Fruit fly (Drosophila melanogaster) whole organism, embryonic: Measurements from ENCODE around the gene Ostgamma.

Experiments
- CG10147 ChIP-seq: fragments of 200-800 bp; sonication (Bioruptor generic); optimal IDR thresholded peaks from 2 replicates; lab custom pipeline; 2019; ENCODE audit warnings: missing biosample characterization, mild to moderate bottlenecking, missing genetic modification characterization, moderate library complexity
- CG10654 ChIP-seq: fragments of 200-800 bp; sonication (Bioruptor generic); optimal IDR thresholded peaks from 2 replicates; lab custom pipeline; 2016; ENCODE audit warnings: missing biosample characterization, missing genetic modification characterization
- CG11093 ChIP-seq: fragments of 200-800 bp; sonication (Bioruptor generic); IDR thresholded peaks from 3 replicates; pipeline ENCODE4 v1.3.6; 2022; ENCODE audit warnings: missing biosample characterization, missing genetic modification characterization
- CG11695 ChIP-seq: fragments of 200-800 bp; sonication (Bioruptor generic); IDR thresholded peaks from 3 replicates; pipeline ENCODE4 v1.3.6; 2022; ENCODE audit warnings: missing biosample characterization, missing genetic modification characterization
- CG11696 ChIP-seq: fragments of 200-800 bp; sonication (Bioruptor generic); IDR thresholded peaks from 2 replicates; pipeline ENCODE4 v1.3.6; 2022; ENCODE audit warnings: missing biosample characterization, missing genetic modification characterization
- CG12744 ChIP-seq: fragments of 200-800 bp; sonication (Bioruptor generic); optimal IDR thresholded peaks from 2 replicates; lab custom pipeline; 2016; ENCODE audit warnings: missing biosample characterization, missing genetic modification characterization
- CG14860 ChIP-seq: fragments of 200-800 bp; sonication (Bioruptor generic); IDR thresholded peaks from 3 replicates; pipeline ENCODE4 v1.3.6; 2022; ENCODE audit warnings: missing biosample characterization, missing genetic modification characterization; ENCODE audit not compliant: partially characterized antibody
- CG17186 ChIP-seq: fragments of 200-800 bp; sonication (Bioruptor generic); optimal IDR thresholded peaks from 3 replicates; lab custom pipeline; 2017; ENCODE audit warnings: missing biosample characterization, missing genetic modification reagents, missing genetic modification characterization
- CG17802 ChIP-seq: fragments of 200-800 bp; sonication (Bioruptor generic); optimal IDR thresholded peaks from 2 replicates; lab custom pipeline; 2018; ENCODE audit warnings: missing biosample characterization, mild to moderate bottlenecking, missing genetic modification characterization, moderate library complexity
- CG17829 ChIP-seq: fragments of 200-800 bp; optimal IDR thresholded peaks from 2 replicates; lab custom pipeline; 2019; ENCODE audit warnings: missing biosample characterization, mild to moderate bottlenecking, missing genetic modification characterization, moderate library complexity
- CG34224 ChIP-seq: fragments of 200-800 bp; sonication (Bioruptor generic); IDR thresholded peaks from 3 replicates; pipeline ENCODE4 v1.3.6; 2022; ENCODE audit warnings: missing biosample characterization, missing genetic modification characterization; ENCODE audit not compliant: partially characterized antibody
- CG4404 ChIP-seq: fragments of 200-800 bp; sonication (Bioruptor generic); IDR thresholded peaks from 2 replicates; pipeline ENCODE4 v1.3.6; 2022; ENCODE audit warnings: missing biosample characterization, missing genetic modification characterization
- CG6654 ChIP-seq: fragments of 200-800 bp; sonication (Bioruptor generic); optimal IDR thresholded peaks from 2 replicates; lab custom pipeline; 2017; ENCODE audit warnings: missing biosample characterization, mild to moderate bottlenecking, missing genetic modification characterization
- CG8281 ChIP-seq: fragments of 200-800 bp; sonication (Bioruptor generic); optimal IDR thresholded peaks from 2 replicates; lab custom pipeline; 2018; ENCODE audit warnings: missing biosample characterization, mild to moderate bottlenecking, missing genetic modification characterization, moderate library complexity
- CG8388 ChIP-seq: fragments of 200-800 bp; sonication (Bioruptor generic); optimal IDR thresholded peaks from 2 replicates; lab custom pipeline; 2019; ENCODE audit warnings: missing biosample characterization, mild to moderate bottlenecking, missing genetic modification characterization, moderate library complexity
- CG9797 ChIP-seq: fragments of 200-800 bp; sonication (Bioruptor generic); optimal IDR thresholded peaks from 3 replicates; lab custom pipeline; 2018; ENCODE audit warnings: missing biosample characterization, mild to moderate bottlenecking, missing genetic modification characterization
- Chrac-16 ChIP-seq: fragments of 200-800 bp; sonication (Bioruptor generic); optimal IDR thresholded peaks from 3 replicates; lab custom pipeline; 2016; ENCODE audit warnings: missing biosample characterization, missing genetic modification characterization
- Sox100B ChIP-seq: fragments of 200-800 bp; sonication (Bioruptor generic); optimal IDR thresholded peaks from 3 replicates; lab custom pipeline; 2018; ENCODE audit warnings: missing biosample characterization, mild to moderate bottlenecking, missing genetic modification characterization
- Ssrp ChIP-seq: fragments of 200-800 bp; sonication (Bioruptor generic); optimal IDR thresholded peaks from 2 replicates; lab custom pipeline; 2018; ENCODE audit warnings: missing biosample characterization, mild to moderate bottlenecking, missing genetic modification characterization, moderate library complexity
- Stat92E ChIP-seq, 3 experiments: fragments of >200 bp in 2 of 3; fragments of 200-800 bp in 1 of 3; sonication (Bioruptor generic) in 1 of 3; optimal IDR thresholded peaks; 2 replicates each; lab custom pipeline; 2017 to 2019; ENCODE audit warnings: missing biosample characterization in 3 of 3, missing genetic modification characterization in 3 of 3, mild to moderate bottlenecking in 1 of 3, moderate library complexity in 1 of 3
- abd-A ChIP-seq: fragments of 200-800 bp; sonication (Bioruptor generic); optimal IDR thresholded peaks from 3 replicates; lab custom pipeline; 2019; ENCODE audit warnings: missing biosample characterization, mild to moderate bottlenecking, missing genetic modification characterization, moderate library complexity
- ara ChIP-seq: fragments of 200-800 bp; sonication (Bioruptor generic); IDR thresholded peaks from 2 replicates; pipeline ENCODE4 v1.3.6; 2022; ENCODE audit warnings: missing biosample characterization, missing genetic modification characterization
- bab2 ChIP-seq: fragments of 200-800 bp; sonication (Bioruptor generic); optimal IDR thresholded peaks from 2 replicates; lab custom pipeline; 2016; ENCODE audit warnings: missing biosample characterization, missing genetic modification characterization
- caup ChIP-seq: fragments of 200-800 bp; sonication (Bioruptor generic); optimal IDR thresholded peaks from 3 replicates; lab custom pipeline; 2017; ENCODE audit warnings: missing biosample characterization, mild to moderate bottlenecking, missing genetic modification characterization, moderate library complexity; ENCODE audit not compliant: severe bottlenecking
- cg ChIP-seq: fragments of 200-800 bp; sonication (Bioruptor generic); optimal IDR thresholded peaks from 3 replicates; lab custom pipeline; 2019; ENCODE audit warnings: missing biosample characterization, mild to moderate bottlenecking, missing genetic modification characterization, moderate library complexity
- chinmo ChIP-seq: fragments of 200-800 bp; sonication (Bioruptor generic); IDR thresholded peaks from 4 replicates; pipeline ENCODE4 v1.3.6; 2022; ENCODE audit warnings: missing biosample characterization, missing genetic modification characterization; ENCODE audit not compliant: partially characterized antibody
- chm ChIP-seq: fragments of 200-800 bp; sonication (Bioruptor generic); IDR thresholded peaks from 2 replicates; pipeline ENCODE4 v1.3.6; 2022; ENCODE audit warnings: missing biosample characterization, missing genetic modification characterization
- eve ChIP-seq, 2 experiments: fragments of >200 bp; optimal IDR thresholded peaks; 2 replicates each; lab custom pipeline; 2017; ENCODE audit warnings: missing biosample characterization in 2 of 2, missing genetic modification characterization in 2 of 2
- fd102C ChIP-seq: fragments of 200-800 bp; sonication (Bioruptor generic); optimal IDR thresholded peaks from 2 replicates; lab custom pipeline; 2018; ENCODE audit warnings: missing biosample characterization, mild to moderate bottlenecking, missing genetic modification characterization, moderate library complexity
- fd3F ChIP-seq: fragments of 200-800 bp; sonication (Bioruptor generic); optimal IDR thresholded peaks from 2 replicates; lab custom pipeline; 2018; ENCODE audit warnings: missing biosample characterization, mild to moderate bottlenecking, missing genetic modification characterization, moderate library complexity
- gcm2 ChIP-seq: fragments of 200-800 bp; sonication (Bioruptor generic); optimal IDR thresholded peaks from 2 replicates; lab custom pipeline; 2016; ENCODE audit warnings: missing biosample characterization, missing genetic modification characterization
- gfzf ChIP-seq: fragments of 200-800 bp; sonication (Bioruptor generic); optimal IDR thresholded peaks from 2 replicates; lab custom pipeline; 2016; ENCODE audit warnings: missing biosample characterization, mild to moderate bottlenecking, missing genetic modification characterization, moderate library complexity
- h ChIP-seq: fragments of >200 bp; optimal IDR thresholded peaks from 2 replicates; lab custom pipeline; 2017
- lab ChIP-seq: fragments of 200-800 bp; sonication (Bioruptor generic); optimal IDR thresholded peaks from 3 replicates; lab custom pipeline; 2017; ENCODE audit warnings: missing biosample characterization, missing genetic modification characterization, mild to moderate bottlenecking, moderate library complexity, missing genetic modification reagents
- mld ChIP-seq: fragments of 200-800 bp; sonication (Bioruptor generic); IDR thresholded peaks from 3 replicates; pipeline ENCODE4 v1.3.6; 2022; ENCODE audit warnings: missing biosample characterization, missing genetic modification characterization; ENCODE audit not compliant: partially characterized antibody
- oc ChIP-seq: fragments of 200-800 bp; sonication (Bioruptor generic); optimal IDR thresholded peaks from 2 replicates; lab custom pipeline; 2018; ENCODE audit warnings: missing biosample characterization, mild to moderate bottlenecking, missing genetic modification characterization, moderate library complexity
- otp ChIP-seq: fragments of 200-800 bp; sonication (Bioruptor generic); IDR thresholded peaks from 3 replicates; pipeline ENCODE4, ENCODE4 v1.3.6; 2022; ENCODE audit warnings: missing biosample characterization, missing genetic modification characterization
- pros ChIP-seq: fragments of 200-800 bp; sonication (Bioruptor generic); optimal IDR thresholded peaks from 3 replicates; lab custom pipeline; 2019; ENCODE audit warnings: missing biosample characterization, mild to moderate bottlenecking, missing genetic modification characterization, moderate library complexity
- schlank ChIP-seq: fragments of 200-800 bp; sonication (Bioruptor generic); optimal IDR thresholded peaks from 2 replicates; lab custom pipeline; 2018; ENCODE audit warnings: missing biosample characterization, mild to moderate bottlenecking, missing genetic modification characterization
- slp2 ChIP-seq: fragments of 200-800 bp; sonication (Bioruptor generic); optimal IDR thresholded peaks from 2 replicates; lab custom pipeline; 2016; ENCODE audit warnings: missing biosample characterization, missing genetic modification characterization
- so ChIP-seq: fragments of 200-800 bp; sonication (Bioruptor generic); IDR thresholded peaks from 3 replicates; pipeline ENCODE4 v1.3.6; 2022; ENCODE audit warnings: missing biosample characterization, missing genetic modification characterization
- ssp ChIP-seq: fragments of 200-800 bp; sonication (Bioruptor generic); IDR thresholded peaks from 2 replicates; pipeline ENCODE4 v1.3.6; 2022; ENCODE audit warnings: missing biosample characterization, missing genetic modification characterization
- tio ChIP-seq: fragments of 200-800 bp; sonication (Bioruptor generic); optimal IDR thresholded peaks from 2 replicates; lab custom pipeline; 2017; ENCODE audit warnings: missing biosample characterization, missing genetic modification characterization, inconsistent platforms
- tll ChIP-seq, 2 experiments: fragments of 200-800 bp in 1 of 2; fragments of >200 bp in 1 of 2; sonication (Bioruptor generic) in 1 of 2; optimal IDR thresholded peaks; 2 replicates each; lab custom pipeline; 2017 to 2019; ENCODE audit warnings: missing biosample characterization in 2 of 2, missing genetic modification characterization in 2 of 2, mild to moderate bottlenecking in 1 of 2, moderate library complexity in 1 of 2
- twi ChIP-seq: fragments of 200-800 bp; optimal IDR thresholded peaks from 2 replicates; lab custom pipeline; 2019; ENCODE audit warnings: missing biosample characterization, mild to moderate bottlenecking, missing genetic modification characterization, moderate library complexity
- tx ChIP-seq: fragments of 200-800 bp; sonication (Bioruptor generic); optimal IDR thresholded peaks from 2 replicates; lab custom pipeline; 2016; ENCODE audit warnings: missing biosample characterization, missing genetic modification characterization
- unc-4 ChIP-seq: fragments of 200-800 bp; sonication (Bioruptor generic); IDR thresholded peaks from 2 replicates; pipeline ENCODE4 v1.3.6; 2022; ENCODE audit warnings: missing biosample characterization, missing genetic modification characterization; ENCODE audit not compliant: partially characterized antibody
- zfh1 ChIP-seq: fragments of 200-800 bp; sonication (Bioruptor generic); IDR thresholded peaks from 3 replicates; pipeline ENCODE4 v1.3.6; 2022; ENCODE audit warnings: missing biosample characterization, missing genetic modification characterization

The Ostgamma gene

DNA sequence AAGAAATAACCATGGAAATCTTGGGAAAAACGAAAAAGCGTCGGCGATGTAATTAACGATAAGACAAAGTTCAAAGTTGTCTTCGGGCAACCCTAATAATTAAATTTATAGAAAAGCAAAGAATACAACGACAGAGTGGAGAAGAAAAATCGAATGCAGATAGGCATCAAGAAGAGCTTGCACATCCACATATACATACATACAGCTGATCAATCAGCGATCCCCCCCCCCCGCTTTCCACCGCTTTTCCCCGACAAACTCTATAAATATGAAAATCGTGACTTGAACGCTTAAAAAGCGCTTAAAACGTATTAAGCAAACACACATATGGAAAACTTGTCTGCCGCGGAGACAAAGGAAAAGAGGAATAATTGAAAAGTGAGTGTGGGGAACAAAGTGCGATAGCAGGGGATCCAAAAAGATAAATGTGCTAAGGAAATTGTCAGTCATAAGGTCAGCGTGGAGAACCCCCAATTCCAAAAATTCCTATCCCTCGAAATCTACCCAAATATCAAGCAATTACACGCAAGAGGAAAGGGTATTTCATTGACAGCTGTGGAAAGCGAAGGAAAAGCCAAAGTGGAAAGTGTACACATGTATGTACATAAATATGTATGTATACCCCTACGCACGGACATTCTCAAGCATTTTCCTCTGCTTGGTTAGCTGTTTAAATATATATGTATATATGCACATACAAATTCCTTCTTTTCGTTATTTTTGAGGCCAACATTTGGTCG lies 18.5 kb downstream of the Ostgamma start (continued):
- TF ChIP-seq CG8281 (tag; lab: Kevin White, UChicago) (no peak), so (GFP tag; lab: Robert Waterston, UW) (no peak), CG4404 (no peak), ara (GFP tag; lab: Robert Waterston, UW) (peak; percentile 35; the same call in 1 of the 2 replicates), lab (GFP tag; lab: Kevin White, UChicago) (no peak), Sox100B (GFP tag; lab: Kevin White, UChicago) (no peak), CG6654 (GFP tag; lab: Kevin White, UChicago) (no peak), CG9797 (no peak), zfh1 (GFP tag; lab: Robert Waterston, UW) (no peak), CG11696 (GFP tag; lab: Robert Waterston, UW) (no peak), CG8388 (GFP tag; lab: Kevin White, UChicago) (peak; percentile 11), cg (GFP tag; lab: Kevin White, UChicago) (peak; percentile 43), tx (GFP tag; lab: Kevin White, UChicago) (no peak), gcm2 (GFP tag; lab: Kevin White, UChicago) (no peak), twi (tag; lab: Kevin White, UChicago) (peak; percentile 68), tll (GFP tag; optimal IDR thresholded peaks at IDR 0.05; lab: Kevin White, UChicago) (peak in 1 of 2 experiments; percentile 71), schlank (no peak), tio (GFP tag; lab: Kevin White, UChicago) (no peak), CG12744 (no peak), fd3F (GFP tag; lab: Kevin White, UChicago) (no peak), h (lab: Kevin White, UChicago) (no peak), caup (GFP tag; lab: Kevin White, UChicago) (no peak), gfzf (GFP tag; lab: Kevin White, UChicago) (no peak), chinmo (GFP tag; lab: Robert Waterston, UW) (0 out of 4 replicates have a peak, but pooled peaks have one; percentile 39), ssp (GFP tag; lab: Robert Waterston, UW) (no peak), CG17186 (GFP tag; lab: Kevin White, UChicago) (no peak), abd-A (tag; lab: Kevin White, UChicago) (no peak), bab2 (GFP tag; lab: Kevin White, UChicago) (no peak), fd102C (GFP tag; lab: Kevin White, UChicago) (peak; percentile 17), Ssrp (tag; lab: Kevin White, UChicago) (no peak), CG17802 (tag; lab: Kevin White, UChicago) (no peak), otp (GFP tag; lab: Robert Waterston, UW) (0 out of 3 replicates have a peak, but pooled peaks have one; percentile 4), unc-4 (GFP tag; lab: Robert Waterston, UW) (no peak), CG11695 (GFP tag; lab: Robert Waterston, UW) (no peak), CG10654 (GFP tag; lab: Kevin White, UChicago) (no peak), mld (GFP tag; lab: Robert Waterston, UW) (no peak), slp2 (GFP tag; lab: Kevin White, UChicago) (no peak), pros (GFP tag; lab: Kevin White, UChicago) (peak; percentile 56), CG11093 (no peak), Chrac-16 (GFP tag; lab: Kevin White, UChicago) (no peak), CG17829 (peak; percentile 12), Stat92E (GFP tag; optimal IDR thresholded peaks at IDR 0.05; lab: Kevin White, UChicago) (no peak), eve (GFP tag; optimal IDR thresholded peaks at IDR 0.05; lab: Kevin White, UChicago) (no peak), chm (GFP tag; lab: Robert Waterston, UW) (0 out of 2 replicates have a peak, but pooled peaks have one; percentile 17), CG34224 (GFP tag; lab: Robert Waterston, UW) (no peak), oc (tag; lab: Kevin White, UChicago) (peak; percentile 4), CG14860 (GFP tag; lab: Robert Waterston, UW) (no peak), CG10147 (no peak)
